Worm (Caenorhabditis elegans): ENCODE data around the gene ltd-1.

DNA sequence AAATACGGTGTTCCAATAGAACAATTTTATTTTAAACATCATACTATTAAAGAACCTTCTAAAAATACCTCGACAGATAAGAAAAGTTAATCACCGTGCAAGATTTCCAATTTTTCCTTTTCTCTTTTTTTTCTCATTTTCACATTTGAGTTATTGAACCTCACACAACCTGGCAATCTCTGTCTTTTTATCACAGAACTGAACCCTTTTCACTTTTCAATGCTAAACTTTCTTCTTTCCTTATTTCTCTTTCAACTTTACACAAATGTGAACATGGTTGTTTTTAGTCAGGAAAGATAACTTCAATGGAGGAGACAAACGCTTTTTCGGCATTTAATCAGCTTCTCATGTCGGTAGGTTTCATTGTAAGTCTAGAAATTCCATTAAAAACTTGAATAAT lies 39.7 kb downstream of the ltd-1 start, which contains the start of gene T05H10.4:
- TF ChIP-seq pha-2 (tag; optimal IDR thresholded peaks at IDR 0.05) (no peak), lim-6 (tag; optimal IDR thresholded peaks at IDR 0.05) (no peak), ama-1 (optimal IDR thresholded peaks at IDR 0.05) (no peak), unc-42 (tag; optimal IDR thresholded peaks at IDR 0.05) (no peak), elt-2 (tag; optimal IDR thresholded peaks at IDR 0.05) (no peak), pqm-1 (tag; optimal IDR thresholded peaks at IDR 0.05) (no peak), ets-4 (tag; optimal IDR thresholded peaks at IDR 0.05) (no peak), ceh-22 (tag; optimal IDR thresholded peaks at IDR 0.05) (no peak), ceh-31 (tag; optimal IDR thresholded peaks at IDR 0.05) (no peak), C08G9.2 (tag; optimal IDR thresholded peaks at IDR 0.05) (no peak), nfya-1 (tag; optimal IDR thresholded peaks at IDR 0.05) (no peak), gmeb-2 (tag; optimal IDR thresholded peaks at IDR 0.05) (no peak), rnt-1 (tag; optimal IDR thresholded peaks at IDR 0.05) (no peak), sox-2 (GFP tag; IDR thresholded peaks at IDR 0.05) (no peak)
